Fruit fly (Drosophila melanogaster): ENCODE data around the gene CG3285.

CG3285 gene

dm6 chr2L:3376684-3377086 is 46.0 kb downstream of the CG3285 start, which contains the start of the genes CG9662 and Ptpa (continued):
- peak; percentile 88 for TF ChIP-seq H2.0 (GFP tag; IDR thresholded peaks at IDR 0.05)
- TF ChIP-seq vnd (GFP tag; IDR thresholded peaks at IDR 0.05; ENCODE audit: partially characterized antibody) = peak; percentile 95
- TF ChIP-seq CkIIα-i1 (GFP tag; IDR thresholded peaks at IDR 0.05) = no peak
- TF ChIP-seq Hmx (GFP tag; optimal IDR thresholded peaks at IDR 0.05) = peak; percentile 64
- TF ChIP-seq pho (GFP tag; optimal IDR thresholded peaks at IDR 0.05) = peak; percentile 91
- TF ChIP-seq ab (GFP tag; optimal IDR thresholded peaks at IDR 0.05) = peak; percentile 59
- TF ChIP-seq Med (GFP tag) = peak; percentile 98
- TF ChIP-seq CG15073 (GFP tag; optimal IDR thresholded peaks at IDR 0.05) = peak; percentile 2
- TF ChIP-seq CG10431 (GFP tag; optimal IDR thresholded peaks at IDR 0.05) = no peak
- TF ChIP-seq CG32767 (GFP tag; IDR thresholded peaks at IDR 0.05) = peak; percentile 70; the same call in 1 of the 2 replicates
- peak; percentile 36; the same call in 1 of the 2 replicates for TF ChIP-seq Dref (GFP tag; IDR thresholded peaks at IDR 0.05)
- peak; percentile 55 for TF ChIP-seq CG15601 (tag; optimal IDR thresholded peaks at IDR 0.05)
- peak; percentile 88 for TF ChIP-seq pum (GFP tag; optimal IDR thresholded peaks at IDR 0.05)
- peak; percentile 17 for TF ChIP-seq Jarid2 (GFP tag; optimal IDR thresholded peaks at IDR 0.05)
- TF ChIP-seq YL-1 (GFP tag; optimal IDR thresholded peaks at IDR 0.05) = peak; percentile 46
- peak; percentile 92 for TF ChIP-seq jumu (GFP tag; optimal IDR thresholded peaks at IDR 0.05)
- no peak for TF ChIP-seq CG5953 (GFP tag; IDR thresholded peaks at IDR 0.05)
- TF ChIP-seq gsb-n (tag; optimal IDR thresholded peaks at IDR 0.05) = no peak
- peak; percentile 91 for TF ChIP-seq CG13624 (GFP tag; optimal IDR thresholded peaks at IDR 0.05)
- peak; percentile 76 for TF ChIP-seq CG1792 (GFP tag; optimal IDR thresholded peaks at IDR 0.05)
- no peak for TF ChIP-seq Eip74EF (GFP tag; optimal IDR thresholded peaks at IDR 0.05)
- TF ChIP-seq h (optimal IDR thresholded peaks at IDR 0.05) = no peak
- TF ChIP-seq Atf6 (GFP tag; IDR thresholded peaks at IDR 0.05) = peak; percentile 79
- peak; percentile 55 for TF ChIP-seq emc (GFP tag; optimal IDR thresholded peaks at IDR 0.05)
- no peak for TF ChIP-seq zf30C (GFP tag; optimal IDR thresholded peaks at IDR 0.05)
- TF ChIP-seq CG14014 (GFP tag; IDR thresholded peaks at IDR 0.05) = peak; percentile 84
- peak; percentile 64 for TF ChIP-seq B-H1 (GFP tag; IDR thresholded peaks at IDR 0.05)
- TF ChIP-seq CG15696 (tag; optimal IDR thresholded peaks at IDR 0.05) = peak; percentile 84
- TF ChIP-seq CG12104 (GFP tag; optimal IDR thresholded peaks at IDR 0.05) = peak; percentile 48
- peak; percentile 54 for TF ChIP-seq CG13894 (tag; optimal IDR thresholded peaks at IDR 0.05)
- no peak for TF ChIP-seq Lpt (GFP tag; optimal IDR thresholded peaks at IDR 0.05)
- TF ChIP-seq CG16779 (GFP tag; IDR thresholded peaks at IDR 0.05) = no peak
- peak; percentile 89 for TF ChIP-seq CG9797 (GFP tag; optimal IDR thresholded peaks at IDR 0.05)
- TF ChIP-seq CG5245 (GFP tag; optimal IDR thresholded peaks at IDR 0.05) = peak; percentile 66
- TF ChIP-seq CG16813 (GFP tag; IDR thresholded peaks at IDR 0.05; ENCODE audit: partially characterized antibody) = peak; percentile 97
- TF ChIP-seq CG11504 (tag; optimal IDR thresholded peaks at IDR 0.05) = peak; percentile 74
- TF ChIP-seq Poxn (GFP tag; IDR thresholded peaks at IDR 0.05) = no peak
- TF ChIP-seq CG7745 (tag; optimal IDR thresholded peaks at IDR 0.05) = no peak
- peak; percentile 80 for TF ChIP-seq CG13424 (tag; optimal IDR thresholded peaks at IDR 0.05)
- no peak for TF ChIP-seq Doc2 (GFP tag; IDR thresholded peaks at IDR 0.05)
- TF ChIP-seq Xrp1 (GFP tag; IDR thresholded peaks at IDR 0.05) = peak; percentile 77
- TF ChIP-seq CG14860 (GFP tag; IDR thresholded peaks at IDR 0.05; ENCODE audit: partially characterized antibody) = peak; percentile 88
- TF ChIP-seq cato (GFP tag; optimal IDR thresholded peaks at IDR 0.05; ENCODE audit: borderline replicate concordance) = peak; percentile 73
- peak; percentile 67 for TF ChIP-seq CG18262 (tag; optimal IDR thresholded peaks at IDR 0.05)
- peak; percentile 88 for TF ChIP-seq HLH4C (GFP tag; IDR thresholded peaks at IDR 0.05; ENCODE audit: partially characterized antibody)
- peak; percentile 67 for TF ChIP-seq CG18476 (GFP tag; optimal IDR thresholded peaks at IDR 0.05)
- TF ChIP-seq CG8359 (GFP tag; optimal IDR thresholded peaks at IDR 0.05; ENCODE audit: borderline replicate concordance) = peak; percentile 13
- TF ChIP-seq Dip3 (GFP tag; optimal IDR thresholded peaks at IDR 0.05) = peak; percentile 85
- TF ChIP-seq gt (GFP tag; IDR thresholded peaks at IDR 0.05) = 0 out of 2 replicates have a peak, but pooled peaks have one; percentile 23
- peak; percentile 91 for TF ChIP-seq CG30403 (GFP tag; optimal IDR thresholded peaks at IDR 0.05)
- peak; percentile 65 for TF ChIP-seq ERR (GFP tag; optimal IDR thresholded peaks at IDR 0.05)

All from whole organism, embryonic.